Worm (Caenorhabditis elegans) whole organism, L4/young adult: ENCODE data around the gene F23H12.7.

ENCODE experiments used
- W03F9.2 ChIP-seq: fragments of 150-350 bp; optimal IDR thresholded peaks from 2 replicates; lab custom pipeline; 2014; ENCODE audit warnings: missing biosample characterization, missing genetic modification characterization
- dao-5 ChIP-seq: sonication (generic microtip); optimal IDR thresholded peaks from 2 replicates; lab custom pipeline; 2016; ENCODE audit warnings: missing genotype, missing genetic modification characterization, moderate library complexity, missing compliant biosample characterization
- him-1 ChIP-seq: sonication (generic microtip); optimal IDR thresholded peaks from 2 replicates; lab custom pipeline; 2016; ENCODE audit warnings: missing genotype, missing genetic modification reagents, missing genetic modification characterization, missing compliant biosample characterization

The F23H12.7 gene

ce11 chrV:12371386-12371785, at the start of gene F23H12.7:
Gene F23H12.7 (plus strand): TSS chrV:12371686.
- TF ChIP-seq W03F9.2 (tag; lab: Kevin White, UChicago) (no peak), dao-5 (tag; lab: Kevin White, UChicago) (no peak), him-1 (tag; lab: Kevin White, UChicago) (no peak)

ce11 chrV:12326638-12327037, 44.8 kb upstream of the F23H12.7 start:
- TF ChIP-seq dao-5 (tag; lab: Kevin White, UChicago) (no peak), him-1 (tag; lab: Kevin White, UChicago) (no peak), W03F9.2 (tag; lab: Kevin White, UChicago) (no peak)

ce11 chrV:12329173-12329572, 42.3 kb upstream of the F23H12.7 start:
- TF ChIP-seq him-1 (tag; lab: Kevin White, UChicago) (no peak), dao-5 (tag; lab: Kevin White, UChicago) (no peak), W03F9.2 (tag; lab: Kevin White, UChicago) (no peak)

DNA sequence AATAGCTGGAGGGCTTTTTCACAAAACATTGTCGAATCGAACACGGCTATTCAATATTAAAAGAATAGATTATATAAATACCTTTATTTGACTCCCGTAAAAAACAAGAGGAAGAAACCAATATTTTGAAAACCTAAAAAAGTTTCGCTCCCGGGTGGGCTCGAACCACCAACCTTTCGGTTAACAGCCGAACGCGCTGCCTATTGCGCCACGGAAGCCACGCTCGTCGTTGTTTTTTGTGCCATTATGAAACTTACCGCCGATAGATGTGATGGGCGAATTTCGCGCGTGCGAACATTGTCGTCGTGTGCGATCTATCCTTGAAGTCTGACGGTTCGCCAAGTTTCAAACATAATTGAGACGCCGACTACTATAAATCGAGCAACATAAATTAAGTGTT, 39.7 kb upstream of the F23H12.7 start:
- TF ChIP-seq dao-5 (tag; lab: Kevin White, UChicago) (no peak), him-1 (tag; lab: Kevin White, UChicago) (no peak), W03F9.2 (tag; lab: Kevin White, UChicago) (no peak)

DNA sequence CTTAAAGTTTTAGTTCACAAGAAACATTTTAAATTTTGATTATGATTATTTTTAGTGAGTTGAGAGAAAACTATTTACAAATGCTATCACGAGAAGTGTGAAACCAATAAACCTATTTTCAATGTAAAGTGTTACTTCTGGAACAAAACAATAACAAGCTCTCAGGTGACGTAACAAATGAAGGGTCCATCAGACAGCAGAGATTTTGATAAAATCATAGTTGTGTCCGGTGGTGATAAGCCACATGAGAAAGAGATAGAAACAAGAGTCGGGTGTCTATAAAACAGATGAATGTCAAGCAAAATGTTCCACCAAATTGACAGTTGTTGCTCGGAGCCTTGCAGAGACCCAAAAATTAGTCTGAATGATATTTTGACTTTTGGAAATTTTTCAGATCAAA, 37.1 kb upstream of the F23H12.7 start:
- no peak for TF ChIP-seq W03F9.2 (tag; lab: Kevin White, UChicago)
- TF ChIP-seq dao-5 (tag; lab: Kevin White, UChicago): no peak

ce11 chrV:12337894-12338293, 33.6 kb upstream of the F23H12.7 start, which contains the start of gene twk-13:
Gene twk-13 (minus strand): TSS chrV:12337994.
- TF ChIP-seq him-1 (tag; lab: Kevin White, UChicago) (no peak), dao-5 (tag; lab: Kevin White, UChicago) (no peak), W03F9.2 (tag; lab: Kevin White, UChicago) (no peak)

DNA sequence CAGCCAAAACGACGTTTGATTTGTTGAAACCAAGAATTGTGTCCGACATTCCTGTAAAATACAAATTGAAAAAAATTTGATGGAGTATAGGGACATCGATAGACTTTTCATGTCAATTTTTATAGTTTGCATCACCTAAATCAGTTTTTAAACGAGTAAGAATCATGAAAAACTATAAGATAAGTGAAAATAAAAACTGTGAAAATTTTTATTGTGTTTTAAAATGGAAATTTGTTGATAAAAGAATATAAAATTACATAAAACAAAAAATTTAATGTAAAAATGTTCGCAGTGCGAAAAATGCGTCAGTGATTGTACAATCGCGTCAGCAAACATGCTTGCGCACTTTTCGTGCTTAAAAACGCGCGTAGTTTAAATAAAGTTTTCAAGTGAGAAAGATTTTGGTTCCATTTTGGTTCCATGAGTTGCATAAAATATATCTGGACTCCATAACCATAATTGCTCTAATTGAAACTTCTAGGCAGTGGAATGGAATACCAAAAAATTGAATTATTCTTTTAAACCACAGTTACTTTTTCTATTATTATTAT, 28.0 kb upstream of the F23H12.7 start, which contains the start of gene tomm-20:
tomm-20 (minus strand) TSS at position 51 of the 551 bp plus-strand sequence.
- TF ChIP-seq dao-5 (tag; lab: Kevin White, UChicago) (no peak), him-1 (tag; lab: Kevin White, UChicago) (peak; percentile 83), W03F9.2 (tag; lab: Kevin White, UChicago) (peak; percentile 96)

DNA sequence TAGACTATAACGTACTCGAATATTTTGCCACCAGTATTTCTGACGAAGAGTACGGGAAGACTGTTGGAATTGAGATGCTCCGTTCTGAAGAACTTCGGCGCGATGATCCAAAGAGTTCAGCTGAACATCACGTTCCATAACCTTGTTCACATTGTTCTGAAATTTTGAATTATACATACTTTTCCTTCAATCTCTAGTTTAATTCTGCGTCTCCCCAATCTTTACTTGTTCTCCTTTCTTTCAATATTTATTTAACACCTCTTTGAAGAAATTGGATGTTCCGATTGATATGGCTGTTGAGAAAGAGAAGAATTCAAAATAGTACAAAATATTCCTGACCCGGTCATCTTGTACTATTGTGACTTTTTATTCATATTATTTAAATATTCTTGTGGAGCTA, 26.6 kb upstream of the F23H12.7 start, which contains the start of gene F23H12.3:
F23H12.3 (plus strand) TSS at position 301 of the 400 bp plus-strand sequence.
- TF ChIP-seq W03F9.2 (tag; lab: Kevin White, UChicago) (no peak), dao-5 (tag; lab: Kevin White, UChicago) (no peak), him-1 (tag; lab: Kevin White, UChicago) (no peak)

ce11 chrV:12345808-12346207, 25.7 kb upstream of the F23H12.7 start, which contains the start of gene snb-2:
Gene snb-2 (minus strand): TSS chrV:12345908.
- TF ChIP-seq W03F9.2 (tag; lab: Kevin White, UChicago) (no peak), dao-5 (tag; lab: Kevin White, UChicago) (no peak), him-1 (tag; lab: Kevin White, UChicago) (no peak)

DNA sequence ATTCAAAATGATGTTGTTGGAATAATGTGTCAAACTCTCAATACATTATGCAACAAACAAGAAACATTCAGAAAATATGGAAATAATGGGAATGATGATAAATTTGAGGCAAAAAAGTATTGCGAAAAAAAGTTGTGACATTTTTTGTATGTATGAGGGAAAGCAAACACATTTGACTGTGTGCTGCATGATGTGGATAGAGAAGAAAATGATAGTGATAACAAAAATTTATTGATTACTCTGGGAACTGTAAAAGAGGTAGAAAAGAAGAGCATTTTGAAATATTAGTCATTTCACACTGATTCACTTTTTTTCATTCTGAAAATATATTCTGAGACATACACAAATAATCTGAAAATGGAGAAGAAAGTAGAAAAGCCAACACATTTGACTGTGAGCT, 23.6 kb upstream of the F23H12.7 start:
- no peak for TF ChIP-seq him-1 (tag; lab: Kevin White, UChicago)
- no peak for TF ChIP-seq W03F9.2 (tag; lab: Kevin White, UChicago)
- no peak for TF ChIP-seq dao-5 (tag; lab: Kevin White, UChicago)

DNA sequence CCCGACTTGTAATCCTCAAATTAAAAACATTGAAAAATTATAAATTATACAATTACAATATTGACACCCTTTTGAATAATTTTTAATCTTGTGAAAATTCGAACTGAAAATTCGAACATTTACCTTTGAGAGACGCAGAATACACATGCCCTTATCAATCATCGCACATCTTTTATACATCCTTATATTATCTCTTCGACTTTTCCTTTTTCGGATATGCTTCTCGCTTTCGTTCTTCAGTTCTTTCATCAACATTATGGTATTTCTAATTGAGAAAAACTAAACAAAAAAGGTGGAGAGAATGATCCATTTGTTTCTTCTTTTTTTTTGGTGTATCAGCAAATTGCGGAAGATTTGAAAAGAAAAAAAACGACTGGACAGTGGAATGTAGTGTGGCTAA, 22.1 kb upstream of the F23H12.7 start:
- TF ChIP-seq W03F9.2 (tag; lab: Kevin White, UChicago): no peak
- no peak for TF ChIP-seq him-1 (tag; lab: Kevin White, UChicago)
- no peak for TF ChIP-seq dao-5 (tag; lab: Kevin White, UChicago)

- TF ChIP-seq W03F9.2 (tag; lab: Kevin White, UChicago): no peak
These were observed 19.6 kb upstream of the F23H12.7 start for ce11 chrV:12351842-12352241.

DNA sequence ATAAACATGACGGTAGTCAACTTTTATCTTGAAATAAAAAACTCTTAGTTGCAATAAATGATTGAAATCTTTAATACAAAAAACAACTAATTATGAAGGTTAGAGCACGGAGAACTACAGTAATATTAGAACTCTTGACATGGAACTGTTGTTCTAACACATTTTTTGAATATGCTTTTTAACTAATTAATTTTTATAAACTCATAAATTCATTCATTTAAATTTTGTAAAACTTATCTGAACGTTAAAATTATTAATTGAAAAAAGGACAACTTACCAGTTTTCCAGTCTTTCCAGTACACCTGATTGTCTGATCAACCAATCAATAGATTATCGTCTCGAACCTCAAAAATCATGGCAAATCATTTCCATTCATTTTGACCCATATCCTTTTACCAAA, 19.0 kb upstream of the F23H12.7 start, which contains the start of gene sqt-3:
sqt-3 (plus strand) TSS at position 301 of the 400 bp plus-strand sequence.
- TF ChIP-seq dao-5 (tag; lab: Kevin White, UChicago) (no peak), him-1 (tag; lab: Kevin White, UChicago) (no peak), W03F9.2 (tag; lab: Kevin White, UChicago) (no peak)

- TF ChIP-seq him-1 (tag; lab: Kevin White, UChicago): no peak
- no peak for TF ChIP-seq dao-5 (tag; lab: Kevin White, UChicago)
- no peak for TF ChIP-seq W03F9.2 (tag; lab: Kevin White, UChicago)
These were observed 18.6 kb upstream of the F23H12.7 start for ce11 chrV:12352881-12353280.
